Worm (Caenorhabditis elegans): Measurements from ENCODE around the gene psme-3.

Gene psme-3

DNA sequence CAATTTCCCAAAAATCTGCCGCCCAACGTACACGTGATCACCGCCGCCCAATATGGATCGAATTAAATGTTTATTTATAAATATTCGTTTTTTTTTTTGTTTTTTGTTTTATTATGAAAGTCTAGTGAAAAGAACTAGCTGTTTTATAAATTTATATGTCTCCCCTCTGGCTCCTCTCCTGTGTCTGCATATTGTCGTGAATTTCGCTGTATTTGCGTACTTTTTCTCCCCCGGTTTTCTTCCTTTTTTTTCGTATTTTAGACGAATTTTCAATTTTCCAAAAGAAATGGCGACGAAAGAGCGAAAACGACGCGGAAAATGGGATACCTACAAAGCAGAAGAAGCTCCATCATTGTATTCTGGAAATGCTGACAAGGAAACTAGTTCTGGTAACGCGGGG, 41.5 kb upstream of the psme-3 start, which contains the start of gene xpb-1 (continued):
- TF ChIP-seq lsy-2 (tag; optimal IDR thresholded peaks at IDR 0.05): peak; percentile 33 to 56
- TF ChIP-seq zag-1 (tag; optimal IDR thresholded peaks at IDR 0.05): no peak
- TF ChIP-seq nhr-90 (tag; optimal IDR thresholded peaks at IDR 0.05; ENCODE audit: poor library complexity): no peak
- no peak for TF ChIP-seq nhr-28 (tag; optimal IDR thresholded peaks at IDR 0.05)
- peak; percentile 32 for TF ChIP-seq blmp-1 (tag; optimal IDR thresholded peaks at IDR 0.05)
- TF ChIP-seq fkh-8 (tag; optimal IDR thresholded peaks at IDR 0.05): no peak
- TF ChIP-seq lir-3 (tag; optimal IDR thresholded peaks at IDR 0.05; ENCODE audit: poor library complexity): no peak
- no peak for TF ChIP-seq fkh-4 (tag; optimal IDR thresholded peaks at IDR 0.05; ENCODE audit: borderline replicate concordance)
- no peak for TF ChIP-seq sptf-1 (tag; optimal IDR thresholded peaks at IDR 0.05)
- TF ChIP-seq efl-1 (optimal IDR thresholded peaks at IDR 0.05): peak; percentile 32 to 59
- TF ChIP-seq efl-1 (GFP tag; optimal IDR thresholded peaks at IDR 0.05 in 1 of 2): peak; percentile 65 to 94
- no peak for TF ChIP-seq lin-13 (GFP tag; optimal IDR thresholded peaks at IDR 0.05)
- TF ChIP-seq elt-3 (tag; optimal IDR thresholded peaks at IDR 0.05): no peak
- peak; percentile 21 to 60 (median 45) for TF ChIP-seq dpl-1 (GFP tag; optimal IDR thresholded peaks at IDR 0.05)
- no peak for TF ChIP-seq tlp-1 (tag; optimal IDR thresholded peaks at IDR 0.05)
- no peak for TF ChIP-seq zip-4 (GFP tag; optimal IDR thresholded peaks at IDR 0.05)
- no peak for TF ChIP-seq nhr-12 (tag; optimal IDR thresholded peaks at IDR 0.05)

- TF ChIP-seq hlh-17 (GFP tag; optimal IDR thresholded peaks at IDR 0.05; ENCODE audit: borderline replicate concordance) (no peak), nhr-237 (tag; optimal IDR thresholded peaks at IDR 0.05) (no peak), fkh-4 (tag; optimal IDR thresholded peaks at IDR 0.05; ENCODE audit: borderline replicate concordance) (no peak), dpl-1 (GFP tag; optimal IDR thresholded peaks at IDR 0.05) (no peak), vab-15 (tag; optimal IDR thresholded peaks at IDR 0.05) (no peak), snpc-4 (tag; optimal IDR thresholded peaks at IDR 0.05) (no peak), lin-39 (tag; optimal IDR thresholded peaks at IDR 0.05) (no peak), mab-9 (GFP tag; IDR thresholded peaks at IDR 0.05) (no peak), nhr-28 (tag; optimal IDR thresholded peaks at IDR 0.05) (no peak), ceh-82 (tag; optimal IDR thresholded peaks at IDR 0.05) (no peak), jun-1 (tag; optimal IDR thresholded peaks at IDR 0.05) (no peak), nhr-47 (tag; optimal IDR thresholded peaks at IDR 0.05) (no peak)
These were observed 33.3 kb upstream of the psme-3 start, which contains the start of gene nrps-1 for ce11 chrIII:11534624-11535079. Gene nrps-1 (plus strand): TSS chrIII:11534674.

DNA sequence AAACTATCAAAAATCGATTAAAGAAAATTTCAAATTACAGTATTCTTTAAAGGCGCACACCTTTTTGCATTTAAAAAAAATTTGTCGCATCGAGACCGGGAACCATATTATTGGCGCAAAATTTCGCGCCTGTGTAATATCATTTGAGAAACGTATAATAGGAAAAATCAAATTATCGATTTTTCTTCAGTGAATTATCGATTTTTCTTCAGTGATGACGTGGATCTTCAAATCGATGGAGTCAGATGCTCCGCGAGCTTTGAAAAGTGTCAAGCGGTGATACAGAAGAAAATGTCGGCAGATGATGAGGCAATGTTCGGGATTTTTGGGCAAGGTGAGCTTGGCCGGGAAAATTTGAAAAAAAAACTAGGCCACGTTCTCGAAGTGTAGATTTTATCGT, 32.5 kb upstream of the psme-3 start:
- TF ChIP-seq nhr-28 (tag; optimal IDR thresholded peaks at IDR 0.05): no peak
- no peak for TF ChIP-seq swsn-7 (tag; optimal IDR thresholded peaks at IDR 0.05)

DNA sequence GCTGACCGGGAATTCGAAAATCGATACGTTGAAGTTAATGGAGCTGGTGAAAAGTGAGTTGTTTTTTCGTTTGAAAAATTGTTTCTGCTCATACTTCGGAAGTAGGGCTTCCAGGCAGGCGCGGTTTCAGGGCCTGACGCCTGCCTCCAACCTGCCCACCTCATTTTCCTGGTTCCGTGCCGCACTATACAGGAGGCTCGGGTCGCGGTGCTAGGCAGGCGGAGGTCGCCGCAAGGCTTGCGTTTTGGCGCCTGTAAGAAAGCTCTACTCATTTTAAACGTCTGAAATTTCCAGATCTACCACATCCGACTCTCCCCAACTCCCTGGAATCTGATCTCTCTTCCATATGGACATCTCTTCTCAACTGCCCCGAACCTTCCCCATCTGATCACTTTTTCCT, 23.0 kb upstream of the psme-3 start:
- no peak for TF ChIP-seq unc-86 (tag; optimal IDR thresholded peaks at IDR 0.05)
- no peak for TF ChIP-seq sox-4 (tag; optimal IDR thresholded peaks at IDR 0.05)
- TF ChIP-seq rnt-1 (tag; optimal IDR thresholded peaks at IDR 0.05): no peak
- no peak for TF ChIP-seq pax-3 (tag; optimal IDR thresholded peaks at IDR 0.05)
- TF ChIP-seq fos-1 (tag; optimal IDR thresholded peaks at IDR 0.05): no peak
- TF ChIP-seq hlh-4 (tag; optimal IDR thresholded peaks at IDR 0.05): no peak
- TF ChIP-seq efl-1 (optimal IDR thresholded peaks at IDR 0.05): no peak
- no peak for TF ChIP-seq efl-1 (GFP tag; optimal IDR thresholded peaks at IDR 0.05 in 1 of 2)
- TF ChIP-seq zip-4 (GFP tag; optimal IDR thresholded peaks at IDR 0.05): no peak
- no peak for TF ChIP-seq hpl-2 (GFP tag; optimal IDR thresholded peaks at IDR 0.05)
- TF ChIP-seq fkh-4 (tag; optimal IDR thresholded peaks at IDR 0.05; ENCODE audit: borderline replicate concordance): no peak
- TF ChIP-seq nhr-77 (tag; optimal IDR thresholded peaks at IDR 0.05): no peak
- TF ChIP-seq mdl-1 (tag; optimal IDR thresholded peaks at IDR 0.05): no peak
- TF ChIP-seq mep-1 (tag; optimal IDR thresholded peaks at IDR 0.05): no peak
- no peak for TF ChIP-seq egl-27 (tag; optimal IDR thresholded peaks at IDR 0.05)
- TF ChIP-seq zag-1 (tag; optimal IDR thresholded peaks at IDR 0.05): no peak
- TF ChIP-seq unc-98 (GFP tag; IDR thresholded peaks at IDR 0.05): no peak
- TF ChIP-seq ceh-90 (tag; optimal IDR thresholded peaks at IDR 0.05): no peak
